Worm (Caenorhabditis elegans) whole organism, late embryonic: ENCODE measurements around the gene K04B12.2.

Source experiments
- dve-1 ChIP-seq: sonication (generic microtip); optimal IDR thresholded peaks from 2 replicates; lab custom pipeline; 2017; ENCODE audit warnings: antibody characterized with exemption, mild to moderate bottlenecking, missing genetic modification characterization, missing compliant biosample characterization
- nhr-11 ChIP-seq: fragments of 150-350 bp; optimal IDR thresholded peaks from 2 replicates; lab custom pipeline; 2014; ENCODE audit warnings: missing biosample characterization, missing genetic modification characterization
- pqm-1 ChIP-seq: sonication (generic microtip); optimal IDR thresholded peaks from 2 replicates; lab custom pipeline; 2016; ENCODE audit warnings: missing genetic modification characterization, missing compliant biosample characterization

ce11 chrII:14424791-14425190 lies 13.0 kb downstream of the K04B12.2 start, which contains the start of gene plx-2:
- no peak for TF ChIP-seq nhr-11
- no peak for TF ChIP-seq dve-1 (tag; lab: Kevin White, UChicago)
- no peak for TF ChIP-seq pqm-1 (tag; lab: Kevin White, UChicago)
